Fruit fly (Drosophila melanogaster): Measurements from ENCODE around the gene Osi4.

Osi4 gene

DNA sequence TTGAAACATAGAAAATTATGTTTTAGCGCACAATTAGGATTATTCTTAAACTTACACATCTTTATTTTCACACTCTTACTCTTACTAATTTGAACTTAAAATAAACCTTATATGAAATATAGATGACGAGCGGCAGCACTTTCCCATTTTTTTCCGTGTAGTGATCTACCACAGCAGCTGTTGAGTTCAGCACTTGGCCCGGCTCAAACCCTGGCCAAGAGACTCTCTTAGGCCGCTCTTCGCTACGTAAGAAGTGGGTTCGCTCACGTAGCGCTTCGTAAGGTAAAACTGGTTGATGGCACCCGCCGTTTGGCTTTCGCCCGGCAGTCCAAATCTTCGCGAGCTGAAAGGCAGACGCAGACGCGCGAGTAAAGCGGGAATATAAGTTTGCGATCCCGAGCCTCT, 23.1 kb downstream of the Osi4 start, which contains the start of gene Osi24 (continued):
- TF ChIP-seq CG4360 (GFP tag; IDR thresholded peaks at IDR 0.05) = no peak
- no peak for TF ChIP-seq CG9797 (GFP tag; optimal IDR thresholded peaks at IDR 0.05)
- TF ChIP-seq E2f2 (GFP tag; IDR thresholded peaks at IDR 0.05) = no peak
- no peak for TF ChIP-seq Tbp (GFP tag; optimal IDR thresholded peaks at IDR 0.05)
- peak; percentile 30 for TF ChIP-seq CG9609 (GFP tag; optimal IDR thresholded peaks at IDR 0.05)
- TF ChIP-seq stwl (tag; optimal IDR thresholded peaks at IDR 0.05) = no peak
- TF ChIP-seq jing (GFP tag; optimal IDR thresholded peaks at IDR 0.05) = peak; percentile 41
- TF ChIP-seq CG17829 (tag; optimal IDR thresholded peaks at IDR 0.05) = no peak
- TF ChIP-seq slou (GFP tag; optimal IDR thresholded peaks at IDR 0.05) = no peak
- TF ChIP-seq gcm2 (GFP tag; optimal IDR thresholded peaks at IDR 0.05) = no peak
- TF ChIP-seq fd96Cb (tag; optimal IDR thresholded peaks at IDR 0.05) = peak; percentile 54
- TF ChIP-seq B-H1 (GFP tag; IDR thresholded peaks at IDR 0.05) = peak; percentile 63; the same call in 2 of the 3 replicates
- no peak for TF ChIP-seq btn (GFP tag; optimal IDR thresholded peaks at IDR 0.05)
- peak; percentile 36 for TF ChIP-seq odd (GFP tag; optimal IDR thresholded peaks at IDR 0.05)
- no peak for TF ChIP-seq Dek (tag; optimal IDR thresholded peaks at IDR 0.05)
- no peak for TF ChIP-seq her (GFP tag; optimal IDR thresholded peaks at IDR 0.05)
- no peak for TF ChIP-seq Doc3 (GFP tag; IDR thresholded peaks at IDR 0.05; ENCODE audit: partially characterized antibody)
- no peak for TF ChIP-seq Fer1 (GFP tag; optimal IDR thresholded peaks at IDR 0.05)
- no peak for TF ChIP-seq sima (GFP tag; optimal IDR thresholded peaks at IDR 0.05)
- TF ChIP-seq yki (optimal IDR thresholded peaks at IDR 0.05) = no peak
- TF ChIP-seq CG10274 (GFP tag; optimal IDR thresholded peaks at IDR 0.05) = no peak
- peak; percentile 64 for TF ChIP-seq Xbp1 (GFP tag; optimal IDR thresholded peaks at IDR 0.05)
- TF ChIP-seq pb (GFP tag; optimal IDR thresholded peaks at IDR 0.05) = peak; percentile 7
- TF ChIP-seq HLHmδ (GFP tag; optimal IDR thresholded peaks at IDR 0.05) = no peak
- no peak for TF ChIP-seq fd64A (GFP tag; optimal IDR thresholded peaks at IDR 0.05)
- TF ChIP-seq Neu2 (GFP tag; optimal IDR thresholded peaks at IDR 0.05; ENCODE audit: borderline replicate concordance) = no peak
- no peak for TF ChIP-seq mirr (GFP tag; optimal IDR thresholded peaks at IDR 0.05)
- TF ChIP-seq CG5180 (GFP tag; optimal IDR thresholded peaks at IDR 0.05) = peak; percentile 24
- peak; percentile 41; the same call in 1 of the 2 replicates for TF ChIP-seq ssp (GFP tag; IDR thresholded peaks at IDR 0.05)
- TF ChIP-seq Elba2 (GFP tag; optimal IDR thresholded peaks at IDR 0.05) = no peak
- no peak for TF ChIP-seq Vsx1 (GFP tag; optimal IDR thresholded peaks at IDR 0.05)
- no peak for TF ChIP-seq bbx (GFP tag; IDR thresholded peaks at IDR 0.05; ENCODE audit: partially characterized antibody)
- peak; percentile 51 for TF ChIP-seq ranshi (GFP tag; IDR thresholded peaks at IDR 0.05)
- TF ChIP-seq NC2β (GFP tag; optimal IDR thresholded peaks at IDR 0.05) = peak; percentile 33
- TF ChIP-seq vfl (GFP tag; optimal IDR thresholded peaks at IDR 0.05) = no peak
- TF ChIP-seq Chrac-16 (GFP tag; optimal IDR thresholded peaks at IDR 0.05) = peak; percentile 22
- peak; percentile 65 for TF ChIP-seq CG30403 (GFP tag; optimal IDR thresholded peaks at IDR 0.05)
- no peak for TF ChIP-seq CG8478 (optimal IDR thresholded peaks at IDR 0.05)
- peak; percentile 64 for TF ChIP-seq Oli (tag; optimal IDR thresholded peaks at IDR 0.05)
- no peak for TF ChIP-seq CG13775 (GFP tag; optimal IDR thresholded peaks at IDR 0.05)
- TF ChIP-seq HmgZ (tag; optimal IDR thresholded peaks at IDR 0.05) = no peak
- no peak for TF ChIP-seq bigmax (GFP tag; optimal IDR thresholded peaks at IDR 0.05)
- peak; percentile 53 for TF ChIP-seq en (GFP tag; optimal IDR thresholded peaks at IDR 0.05)
- peak; percentile 13 for TF ChIP-seq cwo (GFP tag; optimal IDR thresholded peaks at IDR 0.05)
- TF ChIP-seq Jarid2 (GFP tag; optimal IDR thresholded peaks at IDR 0.05) = peak; percentile 63
- peak; percentile 11 for TF ChIP-seq CG12155 (GFP tag; optimal IDR thresholded peaks at IDR 0.05)
- TF ChIP-seq CG17385 (GFP tag; optimal IDR thresholded peaks at IDR 0.05) = peak; percentile 39
- peak; percentile 56; the same call in 1 of the 2 replicates for TF ChIP-seq Nf-YA (GFP tag; IDR thresholded peaks at IDR 0.05)
- no peak for TF ChIP-seq CG12071 (GFP tag; optimal IDR thresholded peaks at IDR 0.05)
- no peak for TF ChIP-seq ERR (GFP tag; optimal IDR thresholded peaks at IDR 0.05)
- peak; percentile 32 for TF ChIP-seq CHES-1-like (GFP tag; optimal IDR thresholded peaks at IDR 0.05)
- peak; percentile 8 for TF ChIP-seq crc (GFP tag; optimal IDR thresholded peaks at IDR 0.05)

Measured in whole organism, embryonic.